Fruit fly (Drosophila melanogaster): ENCODE data around the gene Taf8.

Taf8 gene

DNA sequence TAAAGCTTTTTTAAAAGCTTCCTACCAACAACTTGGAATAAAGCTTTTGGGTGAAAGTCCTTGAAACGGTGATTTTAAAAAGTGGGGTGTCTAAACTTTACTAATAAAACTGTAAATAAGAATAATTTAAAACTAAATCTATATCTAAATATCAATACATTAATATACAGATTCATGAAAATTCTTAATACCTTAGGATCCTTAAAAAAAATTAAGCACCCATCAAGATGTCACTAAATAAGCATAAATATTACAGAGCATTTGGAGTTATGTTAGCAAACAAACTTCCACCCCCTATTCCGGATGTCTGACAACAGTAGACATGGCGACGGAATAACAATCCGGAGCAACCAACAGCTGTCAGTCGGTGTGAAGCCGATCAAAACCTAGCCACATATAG lies 37.6 kb upstream of the Taf8 start, which contains the start of gene Dhc16F:
Gene Dhc16F (plus strand): TSS at position 301 of the 400 bp plus-strand sequence.
- TF ChIP-seq foxo (GFP tag; optimal IDR thresholded peaks at IDR 0.05) (no peak), CG32264 (GFP tag; optimal IDR thresholded peaks at IDR 0.05) (no peak)

DNA sequence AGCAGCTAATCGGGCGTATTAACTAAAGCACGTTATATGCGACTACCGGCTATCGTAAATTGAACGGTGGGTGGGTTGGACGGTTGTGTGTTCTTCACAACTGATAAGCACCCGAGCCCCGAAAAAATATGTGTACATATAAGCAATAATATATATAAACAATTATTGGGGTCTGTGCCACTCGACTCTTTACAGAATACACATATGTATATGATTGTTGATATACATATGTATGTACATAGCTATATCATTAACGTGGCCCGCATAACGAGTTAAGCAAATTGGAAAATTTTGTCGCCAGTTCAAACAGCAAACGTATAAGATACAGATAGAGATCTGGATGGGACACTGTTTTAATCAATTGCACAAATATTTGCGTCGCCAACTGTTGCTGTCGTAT lies 19.1 kb upstream of the Taf8 start:
- TF ChIP-seq fru (GFP tag; optimal IDR thresholded peaks at IDR 0.05) (no peak), Rel (GFP tag; optimal IDR thresholded peaks at IDR 0.05) (no peak), Rel (tag; optimal IDR thresholded peaks at IDR 0.05) (peak; percentile 92)

DNA sequence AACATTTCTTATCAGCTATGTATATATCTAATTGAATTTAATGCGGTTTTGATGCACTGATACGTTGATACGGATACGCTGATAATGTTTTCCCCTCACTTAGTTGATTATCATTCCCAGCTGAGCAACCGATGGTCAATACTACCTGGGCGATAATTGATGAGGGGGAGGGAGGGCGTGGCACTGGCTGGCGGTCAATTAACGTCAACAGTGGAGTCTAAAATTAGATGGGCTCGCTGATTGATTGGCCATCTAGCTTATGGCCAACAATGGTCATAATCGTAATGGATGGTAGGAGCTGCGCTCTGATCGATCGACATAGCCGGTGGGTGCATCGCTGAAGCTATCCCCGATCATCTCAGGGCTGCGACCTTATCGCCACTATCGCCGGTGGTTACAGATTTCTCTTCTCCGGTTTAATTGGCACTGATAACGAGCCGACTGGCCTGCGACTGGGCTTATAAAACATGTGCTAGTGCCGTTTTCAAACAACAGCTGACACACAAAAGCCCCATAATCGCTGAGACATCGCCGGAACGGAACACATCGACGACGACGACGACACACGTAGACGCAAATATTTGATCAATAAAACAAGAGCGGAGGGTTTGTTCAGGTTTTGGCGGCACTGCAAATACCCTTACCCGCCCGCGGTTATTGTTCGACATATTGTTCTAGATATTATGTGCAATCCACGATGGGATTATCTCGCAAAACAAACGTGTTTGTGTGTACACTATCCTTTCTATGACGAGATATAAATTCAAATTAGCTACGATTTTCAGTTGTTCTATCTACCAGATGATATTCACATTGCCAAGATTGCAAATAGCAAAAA lies 18.0 kb upstream of the Taf8 start:
- TF ChIP-seq Dif (GFP tag; optimal IDR thresholded peaks at IDR 0.05; ENCODE audit: partially characterized antibody) (no peak), Hnf4 (GFP tag; optimal IDR thresholded peaks at IDR 0.05) (no peak), rgr (GFP tag; optimal IDR thresholded peaks at IDR 0.05) (peak; percentile 13), Jra (GFP tag; optimal IDR thresholded peaks at IDR 0.05) (no peak), CG32264 (GFP tag; optimal IDR thresholded peaks at IDR 0.05) (no peak), HLH106 (tag; optimal IDR thresholded peaks at IDR 0.05) (no peak), tai (GFP tag; optimal IDR thresholded peaks at IDR 0.05) (no peak), Hr78 (GFP tag; optimal IDR thresholded peaks at IDR 0.05) (no peak), N (GFP tag; optimal IDR thresholded peaks at IDR 0.05) (no peak), Vsx2 (GFP tag; optimal IDR thresholded peaks at IDR 0.05; ENCODE audit: partially characterized antibody) (no peak), jim (GFP tag; optimal IDR thresholded peaks at IDR 0.05) (no peak), Hr83 (GFP tag; optimal IDR thresholded peaks at IDR 0.05; ENCODE audit: poor library complexity, severe bottlenecking) (peak; percentile 38)

DNA sequence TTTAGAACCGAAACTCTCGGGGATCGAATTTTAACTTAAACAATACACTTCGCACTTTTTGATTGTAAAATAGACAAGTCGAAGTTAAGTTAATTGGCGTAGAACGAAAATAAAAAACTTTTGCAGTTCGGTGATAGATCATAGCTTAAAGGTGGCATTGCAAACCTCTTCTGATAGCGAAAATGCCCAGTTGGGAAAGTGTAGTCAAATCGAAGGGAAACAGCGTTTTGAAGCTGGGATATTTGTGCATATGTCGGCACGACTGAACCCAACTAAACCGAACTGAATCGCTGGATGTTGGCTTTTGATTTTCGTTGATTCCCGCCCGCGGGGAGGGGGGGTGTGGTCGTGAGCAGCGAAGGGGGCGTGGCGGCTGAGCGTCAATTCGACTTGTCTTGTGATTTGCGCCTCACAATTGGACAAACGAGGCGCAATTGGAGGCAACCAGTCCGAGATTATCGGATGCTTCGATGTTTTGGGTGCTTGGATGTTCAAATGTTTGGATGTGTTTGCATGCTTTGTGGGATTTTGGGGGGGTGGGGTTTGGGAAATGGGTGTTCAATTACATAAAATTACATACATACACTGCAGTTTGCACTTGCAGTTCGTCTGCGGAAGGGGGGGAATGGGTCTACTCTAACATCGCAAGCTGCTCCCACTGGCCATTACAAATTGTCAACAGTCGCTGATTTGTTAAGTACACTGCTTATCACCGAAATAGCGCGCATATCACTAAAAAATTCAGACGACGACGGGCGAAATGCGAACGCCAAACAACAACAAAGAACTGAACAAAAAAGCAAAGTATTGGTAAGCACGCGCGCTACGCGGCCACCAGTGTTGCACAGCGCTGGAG lies 16.9 kb upstream of the Taf8 start:
- TF ChIP-seq Rel (GFP tag; optimal IDR thresholded peaks at IDR 0.05) = no peak
- TF ChIP-seq Rel (tag; optimal IDR thresholded peaks at IDR 0.05) = peak; percentile 70
- peak; percentile 61 for TF ChIP-seq Hr83 (GFP tag; optimal IDR thresholded peaks at IDR 0.05; ENCODE audit: poor library complexity, severe bottlenecking)
- TF ChIP-seq usp (GFP tag; optimal IDR thresholded peaks at IDR 0.05) = no peak
- TF ChIP-seq h (GFP tag; optimal IDR thresholded peaks at IDR 0.05) = no peak

DNA sequence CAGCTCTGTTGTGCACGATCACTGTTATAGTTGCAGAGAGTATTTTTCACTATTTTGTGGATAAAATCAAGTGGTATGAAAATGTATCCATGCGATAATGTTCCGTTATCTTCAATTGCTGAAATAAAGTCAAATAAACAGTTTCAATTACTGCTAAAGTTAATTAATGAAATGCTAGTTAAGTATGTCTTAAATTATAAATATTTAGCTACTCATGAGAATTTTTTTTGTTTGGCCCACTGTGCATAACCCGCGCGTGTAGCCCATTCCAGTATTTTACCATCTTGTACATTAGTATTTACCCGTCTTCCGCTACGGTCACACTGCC lies 16.3 kb upstream of the Taf8 start, which contains the start of gene Ada3:
Gene Ada3 (plus strand): TSS at position 292 of the 328 bp plus-strand sequence.
- TF ChIP-seq dmrt93B (GFP tag; optimal IDR thresholded peaks at IDR 0.05) = peak; percentile 65
- TF ChIP-seq tai (GFP tag; optimal IDR thresholded peaks at IDR 0.05) = no peak
- TF ChIP-seq pan (optimal IDR thresholded peaks at IDR 0.05) = no peak
- TF ChIP-seq Hr83 (GFP tag; optimal IDR thresholded peaks at IDR 0.05; ENCODE audit: poor library complexity, severe bottlenecking) = no peak
- no peak for TF ChIP-seq N (GFP tag; optimal IDR thresholded peaks at IDR 0.05)
- peak; percentile 85 for TF ChIP-seq Hnf4 (GFP tag; optimal IDR thresholded peaks at IDR 0.05)
- TF ChIP-seq lola (GFP tag; optimal IDR thresholded peaks at IDR 0.05) = no peak
- peak; percentile 90 for TF ChIP-seq h (GFP tag; optimal IDR thresholded peaks at IDR 0.05)
- TF ChIP-seq sv (GFP tag; optimal IDR thresholded peaks at IDR 0.05) = peak; percentile 86
- TF ChIP-seq jim (GFP tag; optimal IDR thresholded peaks at IDR 0.05) = no peak
- no peak for TF ChIP-seq dl (GFP tag; optimal IDR thresholded peaks at IDR 0.05; ENCODE audit: insufficient read depth in 1 of 2, partially characterized antibody in 2 of 2)
- TF ChIP-seq Dif (GFP tag; optimal IDR thresholded peaks at IDR 0.05; ENCODE audit: partially characterized antibody) = no peak
- TF ChIP-seq CG32264 (GFP tag; optimal IDR thresholded peaks at IDR 0.05) = peak; percentile 63
- peak; percentile 76 for TF ChIP-seq Sp1 (GFP tag; optimal IDR thresholded peaks at IDR 0.05)
- no peak for TF ChIP-seq CrebA (GFP tag; optimal IDR thresholded peaks at IDR 0.05; ENCODE audit: borderline replicate concordance)
- peak; percentile 83 for TF ChIP-seq woc (GFP tag; optimal IDR thresholded peaks at IDR 0.05)
- TF ChIP-seq usp (GFP tag; optimal IDR thresholded peaks at IDR 0.05) = no peak
- TF ChIP-seq rgr (GFP tag; optimal IDR thresholded peaks at IDR 0.05) = peak; percentile 83
- no peak for TF ChIP-seq brk (GFP tag; optimal IDR thresholded peaks at IDR 0.05)
- TF ChIP-seq Dfd (GFP tag; optimal IDR thresholded peaks at IDR 0.05) = no peak
- peak; percentile 80 for TF ChIP-seq Jra (GFP tag; optimal IDR thresholded peaks at IDR 0.05)
- peak; percentile 70 for TF ChIP-seq psq (GFP tag; optimal IDR thresholded peaks at IDR 0.05)
- TF ChIP-seq br (GFP tag; optimal IDR thresholded peaks at IDR 0.05) = peak; percentile 79
- no peak for TF ChIP-seq Hr78 (GFP tag; optimal IDR thresholded peaks at IDR 0.05)
- no peak for TF ChIP-seq Vsx2 (GFP tag; optimal IDR thresholded peaks at IDR 0.05; ENCODE audit: partially characterized antibody)
- peak; percentile 86 for TF ChIP-seq HLH106 (tag; optimal IDR thresholded peaks at IDR 0.05)
- peak; percentile 83 for TF ChIP-seq ey (GFP tag; optimal IDR thresholded peaks at IDR 0.05)
- TF ChIP-seq Mio (GFP tag; optimal IDR thresholded peaks at IDR 0.05) = no peak
- TF ChIP-seq dsf (GFP tag; optimal IDR thresholded peaks at IDR 0.05; ENCODE audit: borderline replicate concordance) = peak; percentile 54
- peak; percentile 85 for TF ChIP-seq fru (GFP tag; optimal IDR thresholded peaks at IDR 0.05)
- TF ChIP-seq Abd-B (GFP tag; optimal IDR thresholded peaks at IDR 0.05) = no peak
- peak; percentile 76 for TF ChIP-seq CG9705 (GFP tag; optimal IDR thresholded peaks at IDR 0.05)
- no peak for TF ChIP-seq Rel (GFP tag; optimal IDR thresholded peaks at IDR 0.05)
- peak; percentile 56 for TF ChIP-seq Rel (tag; optimal IDR thresholded peaks at IDR 0.05)
- peak; percentile 60 for TF ChIP-seq GATAd (GFP tag; optimal IDR thresholded peaks at IDR 0.05)

Data from whole organism, wandering third instar larva.